Worm (Caenorhabditis elegans) whole organism, L3 larva: ENCODE data around the gene F22E5.6.
"Not testable (repeated sequence)": the region's sequence is repeated elsewhere in the genome, so short reads cannot be mapped to it uniquely, and the experiment has no call there.

Experiments
- R02D3.7 ChIP-seq: fragments of 150-350 bp; optimal IDR thresholded peaks from 2 replicates; lab custom pipeline; 2014; ENCODE audit warnings: missing biosample characterization, missing genetic modification characterization
- ZK546.5 ChIP-seq: sonication (generic microtip); optimal IDR thresholded peaks from 2 replicates; lab custom pipeline; 2017; ENCODE audit warnings: missing biosample characterization, missing genetic modification characterization
- aly-2 ChIP-seq: fragments of 150-350 bp; optimal IDR thresholded peaks from 2 replicates; lab custom pipeline; 2014; ENCODE audit warnings: missing biosample characterization, missing genetic modification characterization
- ama-1 ChIP-seq: fragments of 150-350 bp; optimal IDR thresholded peaks from 2 replicates; lab custom pipeline; 2018
- ceh-16 ChIP-seq: sonication (generic microtip); optimal IDR thresholded peaks from 2 replicates; lab custom pipeline; 2017; ENCODE audit warnings: missing biosample characterization, missing genetic modification characterization
- ceh-28 ChIP-seq: fragments of 150-350 bp; optimal IDR thresholded peaks from 2 replicates; lab custom pipeline; 2014; ENCODE audit warnings: missing biosample characterization, missing genetic modification reagents, missing genetic modification characterization
- ceh-9 ChIP-seq: sonication (generic microtip); optimal IDR thresholded peaks from 2 replicates; lab custom pipeline; 2018; ENCODE audit warnings: missing biosample characterization, missing genetic modification characterization
- daf-12 ChIP-seq: fragments of 150-350 bp; optimal IDR thresholded peaks from 2 replicates; lab custom pipeline; 2014; ENCODE audit warnings: missing biosample characterization, missing genetic modification reagents, missing genetic modification characterization
- egl-5 ChIP-seq: fragments of 150-350 bp; optimal IDR thresholded peaks from 2 replicates; lab custom pipeline; 2017; ENCODE audit warnings: missing biosample characterization, missing genetic modification reagents, missing genetic modification characterization, inconsistent platforms
- elt-2 ChIP-seq: sonication (generic microtip); optimal IDR thresholded peaks from 2 replicates; lab custom pipeline; 2016; ENCODE audit warnings: missing genetic modification reagents, mild to moderate bottlenecking, missing genetic modification characterization, missing compliant biosample characterization
- elt-3 ChIP-seq, 3 experiments: fragments of 150-350 bp in 1 of 3; sonication (generic microtip) in 2 of 3; optimal IDR thresholded peaks; 2 replicates in 2 of 3; 4 replicates in 1 of 3; lab custom pipeline; 2014 to 2017; ENCODE audit warnings: missing biosample characterization in 3 of 3, missing genetic modification characterization in 3 of 3
- eor-1 ChIP-seq, 2 experiments: fragments of 150-350 bp; optimal IDR thresholded peaks; 2 replicates each; lab custom pipeline; 2014 to 2018; ENCODE audit warnings: missing biosample characterization in 2 of 2, missing genetic modification characterization in 2 of 2
- fkh-2 ChIP-seq: fragments of 150-350 bp; optimal IDR thresholded peaks from 2 replicates; lab custom pipeline; 2014; ENCODE audit warnings: missing biosample characterization, missing genetic modification reagents, missing genetic modification characterization
- fos-1 ChIP-seq: fragments of 150-350 bp; optimal IDR thresholded peaks from 2 replicates; lab custom pipeline; 2014; ENCODE audit warnings: missing biosample characterization, missing genetic modification characterization
- hmg-11 ChIP-seq: sonication (generic microtip); optimal IDR thresholded peaks from 2 replicates; lab custom pipeline; 2016; ENCODE audit warnings: missing genetic modification characterization, missing compliant biosample characterization
- jun-1 ChIP-seq: fragments of 150-350 bp; optimal IDR thresholded peaks from 2 replicates; lab custom pipeline; 2014; ENCODE audit warnings: missing biosample characterization, missing genetic modification reagents, missing genetic modification characterization
- lin-15B ChIP-seq: fragments of 150-350 bp; optimal IDR thresholded peaks from 2 replicates; lab custom pipeline; 2014; ENCODE audit warnings: missing biosample characterization, missing genetic modification characterization
- lin-39 ChIP-seq: fragments of 150-350 bp; optimal IDR thresholded peaks from 2 replicates; lab custom pipeline; 2018; ENCODE audit warnings: missing biosample characterization, missing genetic modification reagents, missing genetic modification characterization
- mdl-1 ChIP-seq: fragments of 150-350 bp; optimal IDR thresholded peaks from 2 replicates; lab custom pipeline; 2014; ENCODE audit warnings: missing biosample characterization, missing genetic modification characterization
- mml-1 ChIP-seq: fragments of 150-350 bp; sonication (generic microtip); optimal IDR thresholded peaks from 3 replicates; lab custom pipeline; 2014; ENCODE audit warnings: missing biosample characterization, missing genetic modification characterization
- nhr-11 ChIP-seq: fragments of 150-350 bp; optimal IDR thresholded peaks from 2 replicates; lab custom pipeline; 2014; ENCODE audit warnings: missing biosample characterization, missing genetic modification characterization
- nhr-12 ChIP-seq: fragments of 150-350 bp; optimal IDR thresholded peaks from 2 replicates; lab custom pipeline; 2014; ENCODE audit warnings: missing biosample characterization, missing genetic modification characterization
- nhr-23 ChIP-seq: fragments of 150-350 bp; optimal IDR thresholded peaks from 2 replicates; lab custom pipeline; 2014; ENCODE audit warnings: missing biosample characterization, missing genetic modification reagents, missing genetic modification characterization
- nhr-25 ChIP-seq: sonication (generic microtip); optimal IDR thresholded peaks from 2 replicates; lab custom pipeline; 2017; ENCODE audit warnings: missing biosample characterization, missing genetic modification characterization
- nhr-43 ChIP-seq: sonication (generic microtip); optimal IDR thresholded peaks from 2 replicates; lab custom pipeline; 2016; ENCODE audit warnings: mild to moderate bottlenecking, missing genetic modification characterization, missing compliant biosample characterization; ENCODE audit not compliant: poor library complexity, severe bottlenecking
- nhr-77 ChIP-seq: fragments of 150-350 bp; optimal IDR thresholded peaks from 2 replicates; lab custom pipeline; 2014; ENCODE audit warnings: missing biosample characterization, missing genetic modification characterization
- pha-4 ChIP-seq: fragments of 150-350 bp; optimal IDR thresholded peaks from 2 replicates; lab custom pipeline; 2014; ENCODE audit warnings: missing biosample characterization, missing genetic modification reagents, missing genetic modification characterization
- pqm-1 ChIP-seq: fragments of 150-350 bp; optimal IDR thresholded peaks from 2 replicates; lab custom pipeline; 2017; ENCODE audit warnings: missing biosample characterization, missing genetic modification characterization, inconsistent platforms
- sea-2 ChIP-seq: fragments of 150-350 bp; sonication (generic microtip); optimal IDR thresholded peaks from 4 replicates; lab custom pipeline; 2014; ENCODE audit warnings: missing biosample characterization, missing genetic modification reagents, missing genetic modification characterization
- skn-1 ChIP-seq: fragments of 150-350 bp; optimal IDR thresholded peaks from 2 replicates; lab custom pipeline; 2014; ENCODE audit warnings: missing biosample characterization, missing genetic modification characterization
- snpc-4 ChIP-seq: fragments of 150-350 bp; optimal IDR thresholded peaks from 2 replicates; lab custom pipeline; 2014; ENCODE audit warnings: missing biosample characterization, missing genetic modification characterization
- tbx-2 ChIP-seq: sonication (generic microtip); optimal IDR thresholded peaks from 2 replicates; lab custom pipeline; 2016; ENCODE audit warnings: mild to moderate bottlenecking, missing genetic modification characterization, missing compliant biosample characterization
- unc-39 ChIP-seq: sonication (generic microtip); optimal IDR thresholded peaks from 4 replicates; lab custom pipeline; 2017; ENCODE audit warnings: missing biosample characterization, missing genetic modification characterization
- unc-62 ChIP-seq: fragments of 150-350 bp; sonication (generic microtip); optimal IDR thresholded peaks from 4 replicates; lab custom pipeline; 2014; ENCODE audit warnings: missing biosample characterization, missing genetic modification reagents, missing genetic modification characterization
- zag-1 ChIP-seq: fragments of 150-350 bp; optimal IDR thresholded peaks from 2 replicates; lab custom pipeline; 2014; ENCODE audit warnings: missing biosample characterization, missing genetic modification characterization
- ztf-11 ChIP-seq: fragments of 150-350 bp; optimal IDR thresholded peaks from 2 replicates; lab custom pipeline; 2014; ENCODE audit warnings: missing biosample characterization, missing genetic modification characterization
- ztf-4 ChIP-seq: fragments of 150-350 bp; optimal IDR thresholded peaks from 2 replicates; lab custom pipeline; 2014; ENCODE audit warnings: missing biosample characterization, missing genetic modification characterization

The F22E5.6 gene

DNA sequence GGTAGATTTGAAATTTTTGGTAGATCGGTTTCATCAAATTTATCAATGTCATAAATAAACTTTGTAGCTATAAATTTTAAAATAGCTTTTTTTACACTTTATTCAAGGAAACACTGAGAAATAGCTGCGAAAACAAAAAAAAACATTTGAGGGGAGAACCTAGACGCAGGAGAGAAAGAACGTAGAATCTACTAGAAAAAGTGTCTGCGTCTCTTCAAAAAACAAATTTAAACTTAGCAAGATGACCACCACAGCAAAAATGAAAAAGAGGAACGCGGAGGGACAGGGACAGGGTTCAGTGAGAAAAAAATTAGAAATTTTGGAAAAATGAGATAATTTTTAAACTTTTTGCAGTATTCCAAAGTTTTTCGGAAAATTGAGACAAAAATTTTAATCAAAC is 620 bp upstream of the F22E5.6 start (continued):
- no peak for TF ChIP-seq zag-1 (tag; lab: Kevin White, UChicago)
- TF ChIP-seq sea-2 (GFP tag; lab: Kevin White, UChicago) = no peak

- TF ChIP-seq ceh-16 (tag; lab: Kevin White, UChicago) (no peak), unc-39 (tag; lab: Kevin White, UChicago) (no peak), hmg-11 (tag; lab: Kevin White, UChicago) (no peak), pqm-1 (tag; lab: Kevin White, UChicago) (no peak), ceh-28 (tag; lab: Kevin White, UChicago) (no peak), zag-1 (tag; lab: Kevin White, UChicago) (no peak), nhr-12 (tag; lab: Kevin White, UChicago) (no peak), mml-1 (tag; lab: Kevin White, UChicago) (no peak), fkh-2 (no peak), aly-2 (tag; lab: Kevin White, UChicago) (no peak), snpc-4 (no peak), R02D3.7 (no peak), lin-39 (no peak), mdl-1 (tag; lab: Kevin White, UChicago) (no peak), lin-15B (tag; lab: Kevin White, UChicago) (no peak), egl-5 (tag; lab: Kevin White, UChicago) (no peak), ama-1 (lab: Kevin White, UChicago) (no peak)
These were observed 7.0 kb downstream of the F22E5.6 start, which contains the start of gene sri-47 for ce11 chrII:2656606-2657005. Gene sri-47 (plus strand): TSS chrII:2656906.

DNA sequence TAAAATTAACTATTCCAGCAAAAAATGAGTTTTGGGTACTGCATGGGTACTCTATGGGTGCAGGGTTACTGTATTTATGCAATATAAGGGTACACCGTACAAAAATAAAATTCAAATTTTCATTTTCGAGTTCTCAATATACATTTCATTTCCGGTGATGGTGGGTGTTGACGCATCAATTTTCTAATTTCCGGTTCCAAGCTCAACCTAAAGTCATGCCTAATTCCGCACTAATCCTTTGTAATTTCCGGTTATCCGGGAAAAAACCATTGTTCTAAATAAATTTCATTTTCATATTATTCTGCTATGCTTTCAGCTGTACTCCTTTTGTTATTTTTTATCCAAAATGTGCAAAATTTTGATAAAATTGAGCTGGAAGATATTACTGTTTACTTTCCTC is 9.7 kb downstream of the F22E5.6 start, which contains the start of gene gcy-21:
Gene gcy-21, plus strand, starts transcription at position 301 of the 400 bp plus-strand sequence.
- TF ChIP-seq pha-4 (tag; lab: Kevin White, UChicago) (no peak), fos-1 (tag; lab: Kevin White, UChicago) (no peak), lin-39 (no peak), ztf-4 (no peak), eor-1 (tag; optimal IDR thresholded peaks at IDR 0.05; lab: Kevin White, UChicago) (no peak), skn-1 (tag; lab: Kevin White, UChicago) (no peak), fkh-2 (no peak), egl-5 (tag; lab: Kevin White, UChicago) (no peak), ceh-9 (no peak)

ce11 chrII:2665081-2665480 is 15.4 kb downstream of the F22E5.6 start, which contains the start of gene F22E5.2:
Gene F22E5.2 (plus strand): TSS chrII:2665381.
- not testable (repeated sequence) for TF ChIP-seq eor-1 (tag; optimal IDR thresholded peaks at IDR 0.05; lab: Kevin White, UChicago); pha-4 (tag; lab: Kevin White, UChicago); skn-1 (tag; lab: Kevin White, UChicago)

ce11 chrII:2665606-2666005 is 16.0 kb downstream of the F22E5.6 start, which contains the start of gene F22E5.22:
Gene F22E5.22 (plus strand): TSS chrII:2665906.
- TF ChIP-seq aly-2 (tag; lab: Kevin White, UChicago) (no peak), ceh-16 (tag; lab: Kevin White, UChicago) (no peak), unc-62 (GFP tag; lab: Kevin White, UChicago) (no peak), snpc-4 (no peak), elt-3 (tag; optimal IDR thresholded peaks at IDR 0.05; lab: Kevin White, UChicago) (no peak), pha-4 (tag; lab: Kevin White, UChicago) (no peak), elt-2 (tag; lab: Kevin White, UChicago) (no peak), fkh-2 (no peak), nhr-23 (tag; lab: Kevin White, UChicago) (no peak), ztf-11 (tag; lab: Kevin White, UChicago) (no peak), nhr-77 (no peak), ceh-9 (no peak), tbx-2 (no peak), nhr-25 (no peak), ZK546.5 (tag; lab: Kevin White, UChicago) (no peak), egl-5 (tag; lab: Kevin White, UChicago) (no peak), nhr-43 (tag; lab: Kevin White, UChicago) (no peak), nhr-11 (tag; lab: Kevin White, UChicago) (no peak), daf-12 (no peak), jun-1 (no peak)
- TF ChIP-seq, all 47 proteins: peak for 0
